Worm (Caenorhabditis elegans) whole organism, mixed stage, embryonic: Measurements from ENCODE around the gene B0035.3.

ENCODE experiments used
- M03D4.4 ChIP-seq: sonication (generic microtip); optimal IDR thresholded peaks from 2 replicates; lab custom pipeline; 2017; ENCODE audit warnings: mild to moderate bottlenecking, missing genetic modification characterization, missing compliant biosample characterization
- bed-3 ChIP-seq: fragments of 200-800 bp; sonication (Bioruptor generic); optimal IDR thresholded peaks from 3 replicates; lab custom pipeline; 2018; ENCODE audit warnings: mild to moderate bottlenecking, missing genetic modification characterization, moderate library complexity, missing compliant biosample characterization
- blmp-1 ChIP-seq: fragments of 150-350 bp; optimal IDR thresholded peaks from 2 replicates; lab custom pipeline; 2014; ENCODE audit warnings: missing biosample characterization, missing genetic modification characterization
- ceh-43 ChIP-seq: fragments of 200-800 bp; sonication (Bioruptor generic); optimal IDR thresholded peaks from 2 replicates; lab custom pipeline; 2018; ENCODE audit warnings: mild to moderate bottlenecking, missing genetic modification characterization, moderate library complexity, missing compliant biosample characterization
- ceh-83 ChIP-seq: fragments of 200-800 bp; sonication (Bioruptor generic); optimal IDR thresholded peaks from 2 replicates; lab custom pipeline; 2018; ENCODE audit warnings: mild to moderate bottlenecking, missing genetic modification characterization, missing compliant biosample characterization
- ces-1 ChIP-seq: fragments of 150-350 bp; optimal IDR thresholded peaks from 2 replicates; lab custom pipeline; 2014; ENCODE audit warnings: missing biosample characterization, missing genetic modification reagents, missing genetic modification characterization
- cnd-1 ChIP-seq: fragments of 200-800 bp; sonication (Bioruptor generic); optimal IDR thresholded peaks from 2 replicates; lab custom pipeline; 2018; ENCODE audit warnings: mild to moderate bottlenecking, missing genetic modification characterization, missing compliant biosample characterization
- drap-1 ChIP-seq: fragments of 200-800 bp; sonication (Bioruptor generic); optimal IDR thresholded peaks from 3 replicates; lab custom pipeline; 2018; ENCODE audit warnings: mild to moderate bottlenecking, missing genetic modification characterization, missing compliant biosample characterization
- elt-1 ChIP-seq: sonication (generic microtip); optimal IDR thresholded peaks from 2 replicates; lab custom pipeline; 2017; ENCODE audit warnings: missing genetic modification characterization, mild to moderate bottlenecking, missing compliant biosample characterization, antibody characterized with exemption, moderate library complexity, borderline replicate concordance; ENCODE audit not compliant: insufficient read depth
- elt-3 ChIP-seq: fragments of 150-350 bp; optimal IDR thresholded peaks from 2 replicates; lab custom pipeline; 2014; ENCODE audit warnings: missing biosample characterization, missing genetic modification characterization
- flh-1 ChIP-seq: fragments of 200-800 bp; sonication (Bioruptor generic); optimal IDR thresholded peaks from 2 replicates; lab custom pipeline; 2018; ENCODE audit warnings: mild to moderate bottlenecking, missing genetic modification characterization, moderate library complexity, missing compliant biosample characterization
- ham-2 ChIP-seq: fragments of 200-800 bp; sonication (Bioruptor generic); optimal IDR thresholded peaks from 2 replicates; lab custom pipeline; 2018; ENCODE audit warnings: mild to moderate bottlenecking, missing genetic modification characterization, missing compliant biosample characterization
- hlh-1 ChIP-seq: fragments of 150-350 bp; optimal IDR thresholded peaks from 2 replicates; lab custom pipeline; 2014; ENCODE audit warnings: missing biosample characterization, missing genetic modification reagents, missing genetic modification characterization
- lin-13 ChIP-seq: fragments of 150-350 bp; optimal IDR thresholded peaks from 2 replicates; lab custom pipeline; 2014; ENCODE audit warnings: missing biosample characterization, missing genetic modification characterization
- lin-32 ChIP-seq: fragments of 200-800 bp; sonication (Bioruptor generic); optimal IDR thresholded peaks from 2 replicates; lab custom pipeline; 2018; ENCODE audit warnings: mild to moderate bottlenecking, missing genetic modification characterization, missing compliant biosample characterization
- lsy-2 ChIP-seq: fragments of 150-350 bp; optimal IDR thresholded peaks from 2 replicates; lab custom pipeline; 2014; ENCODE audit warnings: missing biosample characterization, missing genetic modification characterization
- mab-5 ChIP-seq: fragments of 150-350 bp; optimal IDR thresholded peaks from 2 replicates; lab custom pipeline; 2014; ENCODE audit warnings: missing biosample characterization, missing genetic modification characterization
- mep-1 ChIP-seq: fragments of 150-350 bp; optimal IDR thresholded peaks from 2 replicates; lab custom pipeline; 2017; ENCODE audit warnings: missing biosample characterization, missing genetic modification reagents, missing genetic modification characterization, inconsistent platforms
- mls-2 ChIP-seq: sonication (generic microtip); optimal IDR thresholded peaks from 2 replicates; lab custom pipeline; 2016; ENCODE audit warnings: mild to moderate bottlenecking, missing genetic modification characterization, moderate library complexity, missing compliant biosample characterization
- nhr-12 ChIP-seq: fragments of 150-350 bp; optimal IDR thresholded peaks from 2 replicates; lab custom pipeline; 2014; ENCODE audit warnings: missing biosample characterization, missing genetic modification characterization
- nhr-2 ChIP-seq: fragments of 150-350 bp; optimal IDR thresholded peaks from 2 replicates; lab custom pipeline; 2014; ENCODE audit warnings: missing biosample characterization, missing genetic modification characterization
- nhr-237 ChIP-seq: fragments of 150-350 bp; optimal IDR thresholded peaks from 2 replicates; lab custom pipeline; 2014; ENCODE audit warnings: missing biosample characterization, missing genetic modification characterization
- nhr-28 ChIP-seq: fragments of 150-350 bp; optimal IDR thresholded peaks from 2 replicates; lab custom pipeline; 2014; ENCODE audit warnings: missing biosample characterization, missing genetic modification characterization
- nhr-76 ChIP-seq: sonication (generic microtip); optimal IDR thresholded peaks from 2 replicates; lab custom pipeline; 2017; ENCODE audit warnings: missing biosample characterization, missing genetic modification characterization
- pha-4 ChIP-seq: fragments of 150-350 bp; optimal IDR thresholded peaks from 2 replicates; lab custom pipeline; 2018; ENCODE audit warnings: missing biosample characterization, missing genetic modification reagents, missing genetic modification characterization
- sem-2 ChIP-seq: fragments of 200-800 bp; sonication (Bioruptor generic); optimal IDR thresholded peaks from 2 replicates; lab custom pipeline; 2018; ENCODE audit warnings: mild to moderate bottlenecking, missing genetic modification characterization, missing compliant biosample characterization
- snpc-4 ChIP-seq: fragments of 150-350 bp; optimal IDR thresholded peaks from 2 replicates; lab custom pipeline; 2014; ENCODE audit warnings: missing biosample characterization, missing genetic modification characterization
- sptf-1 ChIP-seq: sonication (generic microtip); optimal IDR thresholded peaks from 2 replicates; lab custom pipeline; 2017; ENCODE audit warnings: mild to moderate bottlenecking, missing genetic modification characterization, moderate library complexity, missing compliant biosample characterization
- tbx-8 ChIP-seq: fragments of 200-800 bp; sonication (Bioruptor generic); optimal IDR thresholded peaks from 2 replicates; lab custom pipeline; 2018; ENCODE audit warnings: mild to moderate bottlenecking, missing genetic modification characterization, moderate library complexity, missing compliant biosample characterization
- unc-120 ChIP-seq: sonication (generic microtip); optimal IDR thresholded peaks from 2 replicates; lab custom pipeline; 2017; ENCODE audit warnings: missing genetic modification characterization, missing compliant biosample characterization; ENCODE audit not compliant: poor library complexity, severe bottlenecking
- unc-39 ChIP-seq: fragments of 150-350 bp; optimal IDR thresholded peaks from 2 replicates; lab custom pipeline; 2014; ENCODE audit warnings: missing biosample characterization, missing genetic modification characterization
- unc-62 ChIP-seq: fragments of 150-350 bp; optimal IDR thresholded peaks from 2 replicates; lab custom pipeline; 2014; ENCODE audit warnings: missing biosample characterization, missing genetic modification reagents, missing genetic modification characterization
- zip-8 ChIP-seq: fragments of 150-350 bp; optimal IDR thresholded peaks from 2 replicates; lab custom pipeline; 2014; ENCODE audit warnings: missing biosample characterization, missing genetic modification characterization
- ztf-11 ChIP-seq: fragments of 150-350 bp; optimal IDR thresholded peaks from 2 replicates; lab custom pipeline; 2014; ENCODE audit warnings: missing biosample characterization, missing genetic modification characterization

B0035.3 gene

DNA sequence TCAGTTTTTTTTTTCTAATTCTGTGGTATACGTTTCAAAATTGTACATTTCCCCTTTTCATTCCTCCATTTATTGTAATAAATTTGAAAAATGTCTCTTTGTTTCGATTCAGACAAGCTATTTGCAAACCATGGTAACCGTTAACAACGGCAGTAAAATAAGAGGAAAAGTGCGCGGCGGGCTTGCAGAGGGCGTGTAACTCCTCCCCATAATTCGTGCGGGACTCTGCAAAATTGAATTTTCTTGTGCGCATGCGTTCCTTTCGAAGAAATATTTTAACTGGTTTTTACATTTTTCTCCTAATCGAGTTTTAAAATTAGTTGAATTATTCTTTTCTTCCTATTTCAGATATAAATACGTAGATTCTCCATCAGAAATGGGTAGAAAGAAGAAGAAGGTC is 4.2 kb downstream of the B0035.3 start, which contains the start of gene znf-207:
Gene znf-207, plus strand, starts transcription at position 349 of the 400 bp plus-strand sequence.
- no peak for TF ChIP-seq unc-62 (GFP tag; lab: Kevin White, UChicago)
- peak; percentile 76 for TF ChIP-seq sptf-1 (tag; lab: Kevin White, UChicago)
- TF ChIP-seq ces-1 (GFP tag; lab: Kevin White, UChicago) = peak; percentile 95
- TF ChIP-seq nhr-237 = peak; percentile 16
- TF ChIP-seq cnd-1 = peak; percentile 45
- TF ChIP-seq blmp-1 = no peak
- peak; percentile 9 for TF ChIP-seq lin-32
- peak; percentile 49 for TF ChIP-seq M03D4.4 (tag; lab: Kevin White, UChicago)
- peak; percentile 47 for TF ChIP-seq ztf-11
- TF ChIP-seq pha-4 (tag; lab: Kevin White, UChicago) = peak; percentile 25
- TF ChIP-seq lsy-2 (tag; lab: Kevin White, UChicago) = peak; percentile 26
- TF ChIP-seq mab-5 (tag; lab: Kevin White, UChicago) = no peak
- peak; percentile 44 for TF ChIP-seq drap-1
- no peak for TF ChIP-seq ceh-83 (GFP tag; lab: Kevin White, UChicago)
- TF ChIP-seq mep-1 = peak; percentile 47
- TF ChIP-seq tbx-8 = no peak
- TF ChIP-seq elt-1 = peak; percentile 20
- TF ChIP-seq nhr-28 (tag; lab: Kevin White, UChicago) = no peak
- TF ChIP-seq elt-3 (tag; lab: Kevin White, UChicago) = no peak
- TF ChIP-seq flh-1 = peak; percentile 5
- TF ChIP-seq sem-2 = no peak
- TF ChIP-seq ceh-43 (GFP tag; lab: Kevin White, UChicago) = peak; percentile 29
- TF ChIP-seq unc-120 (tag; lab: Kevin White, UChicago) = peak; percentile 45
- no peak for TF ChIP-seq nhr-12 (tag; lab: Kevin White, UChicago)
- no peak for TF ChIP-seq nhr-2 (tag; lab: Kevin White, UChicago)
- TF ChIP-seq ham-2 = no peak
- peak; percentile 28 for TF ChIP-seq lin-13 (tag; lab: Kevin White, UChicago)
- peak; percentile 48 for TF ChIP-seq mls-2 (tag; lab: Kevin White, UChicago)
- TF ChIP-seq, all 35 proteins: peak for 17

DNA sequence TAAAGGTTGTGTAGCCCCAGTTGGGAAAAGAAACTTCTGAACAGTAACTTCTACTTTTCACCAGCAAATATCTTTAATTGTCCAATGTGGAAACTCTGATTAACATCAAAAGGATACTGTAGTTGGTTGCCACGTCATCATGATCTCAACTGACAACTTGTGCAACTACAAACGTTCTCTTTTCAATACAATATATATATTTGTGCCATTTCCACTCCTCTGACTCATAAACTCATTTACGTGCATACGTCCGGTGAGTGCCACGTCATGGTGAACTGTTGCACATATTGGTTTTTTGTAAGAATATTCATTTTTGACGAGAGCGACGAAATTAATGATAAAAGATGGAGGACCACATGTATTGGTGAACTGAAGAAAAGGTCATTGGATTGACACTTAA is 7.0 kb downstream of the B0035.3 start:
- TF ChIP-seq hlh-1 (tag; lab: Kevin White, UChicago) = no peak
- no peak for TF ChIP-seq nhr-28 (tag; lab: Kevin White, UChicago)
- TF ChIP-seq ces-1 (GFP tag; lab: Kevin White, UChicago) = no peak
- no peak for TF ChIP-seq nhr-76 (tag; lab: Kevin White, UChicago)
- TF ChIP-seq zip-8 = no peak
- TF ChIP-seq sem-2 = no peak
- no peak for TF ChIP-seq nhr-2 (tag; lab: Kevin White, UChicago)
- no peak for TF ChIP-seq blmp-1
- no peak for TF ChIP-seq ceh-43 (GFP tag; lab: Kevin White, UChicago)
- TF ChIP-seq flh-1 = no peak
- no peak for TF ChIP-seq ztf-11
- no peak for TF ChIP-seq nhr-12 (tag; lab: Kevin White, UChicago)
- TF ChIP-seq lin-13 (tag; lab: Kevin White, UChicago) = no peak

DNA sequence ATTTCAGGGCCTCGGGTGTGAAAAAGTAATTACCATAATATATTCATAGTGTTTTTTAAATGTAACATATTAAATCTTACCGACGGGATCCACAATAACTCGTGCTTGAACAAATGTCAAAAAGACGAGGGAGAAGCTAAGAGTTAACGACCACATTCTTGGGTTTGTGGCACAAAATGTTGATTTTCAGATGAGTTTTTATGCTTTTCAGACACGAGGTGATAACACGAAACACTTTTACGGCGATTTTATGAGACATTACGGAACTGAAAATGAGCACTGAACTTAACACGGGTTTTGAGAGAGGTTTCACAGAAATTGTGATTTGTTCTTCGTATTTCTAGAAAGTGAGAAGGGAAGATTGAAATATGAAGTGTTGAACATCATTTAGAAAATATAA is 8.2 kb downstream of the B0035.3 start, which contains the start of gene B0035.13:
Gene B0035.13, minus strand, starts transcription at position 173 of the 400 bp plus-strand sequence.
- TF ChIP-seq unc-62 (GFP tag; lab: Kevin White, UChicago) (no peak), lin-13 (tag; lab: Kevin White, UChicago) (no peak), snpc-4 (no peak), blmp-1 (no peak), elt-1 (no peak), unc-39 (tag; lab: Kevin White, UChicago) (no peak), unc-120 (tag; lab: Kevin White, UChicago) (no peak), bed-3 (GFP tag; lab: Kevin White, UChicago) (no peak), ham-2 (no peak), mep-1 (no peak), lin-32 (no peak), hlh-1 (tag; lab: Kevin White, UChicago) (no peak), elt-3 (tag; lab: Kevin White, UChicago) (no peak), nhr-2 (tag; lab: Kevin White, UChicago) (no peak), ces-1 (GFP tag; lab: Kevin White, UChicago) (no peak)
- TF ChIP-seq, all 35 proteins: peak for 0

DNA sequence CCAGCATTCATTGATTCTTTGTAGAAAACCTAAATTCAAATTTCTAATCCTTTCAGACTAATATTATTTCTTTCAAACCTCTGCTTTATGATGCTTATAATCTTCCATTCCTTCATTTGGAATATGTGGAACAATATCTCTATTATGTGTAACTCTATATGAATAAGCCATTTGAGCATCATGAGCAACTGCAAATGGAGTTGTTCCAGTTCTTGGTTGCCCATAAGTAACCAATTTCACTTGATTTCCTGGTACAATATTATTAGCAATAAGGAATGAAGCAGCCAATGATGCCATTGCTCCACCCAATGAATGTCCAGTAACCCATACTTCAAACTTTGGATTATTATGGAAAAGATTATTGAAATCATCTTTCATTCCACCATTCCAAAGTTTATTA is 9.8 kb downstream of the B0035.3 start:
- TF ChIP-seq hlh-1 (tag; lab: Kevin White, UChicago) (no peak), snpc-4 (no peak), lin-32 (no peak), nhr-28 (tag; lab: Kevin White, UChicago) (no peak), lsy-2 (tag; lab: Kevin White, UChicago) (no peak), zip-8 (no peak), cnd-1 (no peak), nhr-237 (no peak), drap-1 (no peak), unc-62 (GFP tag; lab: Kevin White, UChicago) (no peak), ceh-83 (GFP tag; lab: Kevin White, UChicago) (no peak), mls-2 (tag; lab: Kevin White, UChicago) (no peak), ztf-11 (no peak), ham-2 (no peak), unc-39 (tag; lab: Kevin White, UChicago) (no peak), bed-3 (GFP tag; lab: Kevin White, UChicago) (no peak), mep-1 (no peak), lin-13 (tag; lab: Kevin White, UChicago) (no peak)
